Worm (Caenorhabditis elegans): ENCODE results near the gene irld-51.

irld-51 gene

ce11 chrII:2946438-2946837, 6.1 kb downstream of the irld-51 start, which contains the start of gene srw-79:
Gene srw-79 (plus strand): TSS chrII:2946738.
- TF ChIP-seq him-1 (tag; optimal IDR thresholded peaks at IDR 0.05) (no peak), dao-5 (tag; optimal IDR thresholded peaks at IDR 0.05) (no peak), W03F9.2 (tag; optimal IDR thresholded peaks at IDR 0.05) (no peak)

- TF ChIP-seq W03F9.2 (tag; optimal IDR thresholded peaks at IDR 0.05) = no peak
- no peak for TF ChIP-seq him-1 (tag; optimal IDR thresholded peaks at IDR 0.05)
- TF ChIP-seq dao-5 (tag; optimal IDR thresholded peaks at IDR 0.05) = no peak
These were observed 8.6 kb downstream of the irld-51 start, which contains the start of the genes irld-50 and irld-49 for ce11 chrII:2943966-2944365. Gene irld-50 (minus strand): TSS chrII:2944066. Gene irld-49 (plus strand): TSS chrII:2944176.

ce11 chrII:2940747-2941146, 11.8 kb downstream of the irld-51 start, which contains the start of gene irld-66:
Gene irld-66 (minus strand): TSS chrII:2940847.
- no peak for TF ChIP-seq dao-5 (tag; optimal IDR thresholded peaks at IDR 0.05)
- TF ChIP-seq W03F9.2 (tag; optimal IDR thresholded peaks at IDR 0.05) = no peak
- no peak for TF ChIP-seq him-1 (tag; optimal IDR thresholded peaks at IDR 0.05)

- no peak for TF ChIP-seq him-1 (tag; optimal IDR thresholded peaks at IDR 0.05)
- TF ChIP-seq dao-5 (tag; optimal IDR thresholded peaks at IDR 0.05) = no peak
- TF ChIP-seq W03F9.2 (tag; optimal IDR thresholded peaks at IDR 0.05) = no peak
These were observed 12.8 kb downstream of the irld-51 start for ce11 chrII:2939681-2940080.

- no peak for TF ChIP-seq dao-5 (tag; optimal IDR thresholded peaks at IDR 0.05)
- TF ChIP-seq W03F9.2 (tag; optimal IDR thresholded peaks at IDR 0.05) = no peak
- no peak for TF ChIP-seq him-1 (tag; optimal IDR thresholded peaks at IDR 0.05)
These were observed 14.7 kb downstream of the irld-51 start, which contains the start of gene irld-65 for ce11 chrII:2937852-2938251. Gene irld-65 (minus strand): TSS chrII:2937952.

- TF ChIP-seq W03F9.2 (tag; optimal IDR thresholded peaks at IDR 0.05) = no peak
- no peak for TF ChIP-seq him-1 (tag; optimal IDR thresholded peaks at IDR 0.05)
- TF ChIP-seq dao-5 (tag; optimal IDR thresholded peaks at IDR 0.05) = no peak
These were observed 18.2 kb downstream of the irld-51 start, which contains the start of gene irld-67 for ce11 chrII:2934354-2934753. Gene irld-67 (minus strand): TSS chrII:2934454.

- TF ChIP-seq dao-5 (tag; optimal IDR thresholded peaks at IDR 0.05) (no peak), W03F9.2 (tag; optimal IDR thresholded peaks at IDR 0.05) (no peak), him-1 (tag; optimal IDR thresholded peaks at IDR 0.05) (no peak)
These were observed 21.0 kb downstream of the irld-51 start for ce11 chrII:2931564-2931963.

ce11 chrII:2930499-2930898, 22.0 kb downstream of the irld-51 start, which contains the start of the genes irld-64 and irld-63:
Gene irld-64 (minus strand): TSS chrII:2930599.
Gene irld-63 (plus strand): TSS chrII:2930728.
- TF ChIP-seq dao-5 (tag; optimal IDR thresholded peaks at IDR 0.05) (no peak), W03F9.2 (tag; optimal IDR thresholded peaks at IDR 0.05) (no peak), him-1 (tag; optimal IDR thresholded peaks at IDR 0.05) (no peak)

- TF ChIP-seq him-1 (tag; optimal IDR thresholded peaks at IDR 0.05) = no peak
- no peak for TF ChIP-seq W03F9.2 (tag; optimal IDR thresholded peaks at IDR 0.05)
These were observed 22.7 kb downstream of the irld-51 start for ce11 chrII:2929846-2930245.

ce11 chrII:2927533-2927932, 25.0 kb downstream of the irld-51 start, which contains the start of the genes ZK355.3 and ZK355.8:
Gene ZK355.3 (minus strand): TSS chrII:2927633.
Gene ZK355.8 (plus strand): TSS chrII:2927804.
- no peak for TF ChIP-seq W03F9.2 (tag; optimal IDR thresholded peaks at IDR 0.05)
- TF ChIP-seq dao-5 (tag; optimal IDR thresholded peaks at IDR 0.05) = no peak
- TF ChIP-seq him-1 (tag; optimal IDR thresholded peaks at IDR 0.05) = no peak

- TF ChIP-seq dao-5 (tag; optimal IDR thresholded peaks at IDR 0.05) (no peak), W03F9.2 (tag; optimal IDR thresholded peaks at IDR 0.05) (no peak), him-1 (tag; optimal IDR thresholded peaks at IDR 0.05) (no peak)
These were observed 26.5 kb downstream of the irld-51 start for ce11 chrII:2925806-2926558.

ce11 chrII:2925032-2925431, 27.5 kb downstream of the irld-51 start:
- no peak for TF ChIP-seq him-1 (tag; optimal IDR thresholded peaks at IDR 0.05)
- TF ChIP-seq dao-5 (tag; optimal IDR thresholded peaks at IDR 0.05) = no peak
- TF ChIP-seq W03F9.2 (tag; optimal IDR thresholded peaks at IDR 0.05) = no peak

- TF ChIP-seq dao-5 (tag; optimal IDR thresholded peaks at IDR 0.05) = no peak
- TF ChIP-seq W03F9.2 (tag; optimal IDR thresholded peaks at IDR 0.05) = no peak
- no peak for TF ChIP-seq him-1 (tag; optimal IDR thresholded peaks at IDR 0.05)
These were observed 28.9 kb downstream of the irld-51 start, which contains the start of gene ZK355.2 for ce11 chrII:2923617-2924016. Gene ZK355.2 (plus strand): TSS chrII:2923917.

ce11 chrII:2922782-2923181, 29.7 kb downstream of the irld-51 start:
- TF ChIP-seq dao-5 (tag; optimal IDR thresholded peaks at IDR 0.05) (no peak), W03F9.2 (tag; optimal IDR thresholded peaks at IDR 0.05) (no peak), him-1 (tag; optimal IDR thresholded peaks at IDR 0.05) (no peak)

All from whole organism, L4/young adult.